Worm (Caenorhabditis elegans) whole organism, L3 larva: Measurements from ENCODE around the gene dyf-11.

ENCODE experiments used
- fos-1 ChIP-seq: fragments of 150-350 bp; optimal IDR thresholded peaks from 2 replicates; lab custom pipeline; 2014; ENCODE audit warnings: missing biosample characterization, missing genetic modification characterization
- mdl-1 ChIP-seq: fragments of 150-350 bp; optimal IDR thresholded peaks from 2 replicates; lab custom pipeline; 2014; ENCODE audit warnings: missing biosample characterization, missing genetic modification characterization
- unc-62 ChIP-seq: fragments of 150-350 bp; sonication (generic microtip); optimal IDR thresholded peaks from 4 replicates; lab custom pipeline; 2014; ENCODE audit warnings: missing biosample characterization, missing genetic modification reagents, missing genetic modification characterization

DNA sequence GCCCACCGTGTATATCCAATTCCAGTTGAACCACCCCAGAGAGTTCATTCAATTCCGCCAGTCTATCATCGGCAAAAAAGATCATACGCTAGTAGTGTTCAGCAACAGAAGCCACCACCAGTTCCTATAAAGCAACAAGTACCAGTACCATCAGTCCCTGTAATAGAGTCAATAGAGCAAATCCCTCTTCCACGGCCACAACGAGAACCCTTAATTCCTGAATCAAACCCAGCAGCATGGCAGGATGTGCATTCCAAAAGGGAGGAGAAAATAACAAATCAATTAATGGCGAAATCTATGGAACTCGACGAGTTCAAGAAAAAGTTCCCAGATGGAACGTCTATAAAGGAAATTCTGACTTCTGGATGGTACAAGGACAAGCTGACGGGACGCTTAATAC, 26.3 kb downstream of the dyf-11 start:
- no peak for TF ChIP-seq unc-62 (GFP tag; lab: Kevin White, UChicago)
- TF ChIP-seq fos-1 (tag; lab: Kevin White, UChicago) = no peak
- TF ChIP-seq mdl-1 (tag; lab: Kevin White, UChicago) = no peak
